Fruit fly (Drosophila melanogaster) whole organism, wandering third instar larva: ENCODE measurements around the gene Hk.

Experiments
- CG32264 ChIP-seq: fragments of 200-800 bp; sonication (Bioruptor generic); optimal IDR thresholded peaks from 2 replicates; lab custom pipeline; 2016; ENCODE audit warnings: missing biosample characterization, missing genetic modification characterization
- Dif ChIP-seq: fragments of 200-275, 200-300 bp; sonication (Bioruptor generic); optimal IDR thresholded peaks from 2 replicates; lab custom pipeline; 2018; ENCODE audit warnings: missing biosample characterization, missing genetic modification characterization; ENCODE audit not compliant: partially characterized antibody
- HLH106 ChIP-seq: fragments of 200-800 bp; optimal IDR thresholded peaks from 3 replicates; lab custom pipeline; 2019; ENCODE audit warnings: missing biosample characterization, mild to moderate bottlenecking, missing genetic modification characterization, moderate library complexity
- Hr78 ChIP-seq: fragments of >200 bp; optimal IDR thresholded peaks from 2 replicates; lab custom pipeline; 2017; ENCODE audit warnings: missing biosample characterization, missing genetic modification characterization
- Myc ChIP-seq: fragments of >200 bp; optimal IDR thresholded peaks from 2 replicates; lab custom pipeline; 2017
- N ChIP-seq: fragments of >200 bp; optimal IDR thresholded peaks from 2 replicates; lab custom pipeline; 2018; ENCODE audit warnings: missing biosample characterization, missing external identifiers, missing genetic modification characterization
- OdsH ChIP-seq: fragments of 200-800 bp; sonication (Bioruptor generic); optimal IDR thresholded peaks from 2 replicates; lab custom pipeline; 2016; ENCODE audit warnings: missing biosample characterization, mild to moderate bottlenecking, missing genetic modification characterization
- Rel ChIP-seq, 2 experiments: fragments of 200-800 bp; sonication (Bioruptor generic) in 1 of 2; optimal IDR thresholded peaks; 2 replicates in 1 of 2; 3 replicates in 1 of 2; lab custom pipeline; 2016 to 2019; ENCODE audit warnings: mild to moderate bottlenecking in 2 of 2, missing biosample characterization in 2 of 2, missing genetic modification characterization in 2 of 2, moderate library complexity in 1 of 2
- Sp1 ChIP-seq: fragments of 200-800 bp; sonication (Bioruptor generic); optimal IDR thresholded peaks from 3 replicates; lab custom pipeline; 2019; ENCODE audit warnings: missing biosample characterization, mild to moderate bottlenecking, missing genetic modification characterization, moderate library complexity
- Vsx2 ChIP-seq: fragments of 200-300, 225-300 bp; sonication (Bioruptor generic); optimal IDR thresholded peaks from 2 replicates; lab custom pipeline; 2018; ENCODE audit warnings: missing biosample characterization, missing genetic modification characterization; ENCODE audit not compliant: partially characterized antibody
- br ChIP-seq: fragments of 200-800 bp; sonication (Bioruptor generic); optimal IDR thresholded peaks from 2 replicates; lab custom pipeline; 2016; ENCODE audit warnings: missing biosample characterization, missing genetic modification characterization
- brk ChIP-seq: fragments of 200-800 bp; sonication (Bioruptor generic); optimal IDR thresholded peaks from 2 replicates; lab custom pipeline; 2016; ENCODE audit warnings: missing biosample characterization, mild to moderate bottlenecking, missing genetic modification characterization
- dl ChIP-seq, 2 experiments: fragments of 175-275, 200-275 bp in 1 of 2; fragments of 200-275 bp in 1 of 2; sonication (Bioruptor generic); optimal IDR thresholded peaks; lab custom pipeline; 2018; ENCODE audit warnings: mild to moderate bottlenecking in 2 of 2, missing biosample characterization in 2 of 2, missing genetic modification characterization in 2 of 2, moderate library complexity in 2 of 2; ENCODE audit not compliant: partially characterized antibody in 2 of 2, insufficient read depth in 1 of 2
- dmrt93B ChIP-seq: fragments of 200-800 bp; sonication (Bioruptor generic); optimal IDR thresholded peaks from 2 replicates; lab custom pipeline; 2018; ENCODE audit warnings: missing biosample characterization, mild to moderate bottlenecking, missing genetic modification characterization
- ey ChIP-seq: fragments of 200-800 bp; sonication (Bioruptor generic); optimal IDR thresholded peaks from 2 replicates; lab custom pipeline; 2016; ENCODE audit warnings: missing biosample characterization, missing genetic modification characterization
- foxo ChIP-seq, 2 experiments: fragments of 200-800 bp; sonication (Bioruptor generic); optimal IDR thresholded peaks; 2 replicates in 1 of 2; 3 replicates in 1 of 2; lab custom pipeline; 2016 to 2017; ENCODE audit warnings: missing biosample characterization in 2 of 2, missing genetic modification characterization in 2 of 2
- jim ChIP-seq: fragments of 175-275, 200-325 bp; sonication (Bioruptor generic); optimal IDR thresholded peaks from 2 replicates; lab custom pipeline; 2016; ENCODE audit warnings: missing biosample characterization, mild to moderate bottlenecking, missing genetic modification characterization
- psq ChIP-seq: fragments of 200-800 bp; sonication (Bioruptor generic); optimal IDR thresholded peaks from 3 replicates; lab custom pipeline; 2017; ENCODE audit warnings: missing biosample characterization, mild to moderate bottlenecking, missing genetic modification characterization, moderate library complexity
- rgr ChIP-seq: fragments of 200-800 bp; sonication (Bioruptor generic); optimal IDR thresholded peaks from 3 replicates; lab custom pipeline; 2016; ENCODE audit warnings: missing biosample characterization, mild to moderate bottlenecking, missing genetic modification characterization
- sage ChIP-seq: fragments of 200-800 bp; sonication (Bioruptor generic); optimal IDR thresholded peaks from 2 replicates; lab custom pipeline; 2016; ENCODE audit warnings: missing biosample characterization, mild to moderate bottlenecking, missing genetic modification characterization
- sv ChIP-seq: fragments of 200-800 bp; sonication (Bioruptor generic); optimal IDR thresholded peaks from 3 replicates; lab custom pipeline; 2016; ENCODE audit warnings: missing biosample characterization, missing genetic modification characterization
- tai ChIP-seq: sonication (Bioruptor generic); optimal IDR thresholded peaks from 2 replicates; lab custom pipeline; 2016; ENCODE audit warnings: missing biosample characterization, missing genetic modification characterization
- woc ChIP-seq: sonication (Bioruptor generic); optimal IDR thresholded peaks from 2 replicates; lab custom pipeline; 2016; ENCODE audit warnings: missing biosample characterization, mild to moderate bottlenecking, missing genetic modification characterization

Hk gene

dm6 chrX:10241919-10242318, 21.4 kb downstream of the Hk start:
- TF ChIP-seq HLH106 (tag; lab: Kevin White, UChicago) (peak; percentile 36), foxo (GFP tag; optimal IDR thresholded peaks at IDR 0.05; lab: Kevin White, UChicago) (peak in 1 of 2 experiments; percentile 6), ey (GFP tag; lab: Kevin White, UChicago) (no peak)
- TF ChIP-seq, all 38 proteins: peak for 2

DNA sequence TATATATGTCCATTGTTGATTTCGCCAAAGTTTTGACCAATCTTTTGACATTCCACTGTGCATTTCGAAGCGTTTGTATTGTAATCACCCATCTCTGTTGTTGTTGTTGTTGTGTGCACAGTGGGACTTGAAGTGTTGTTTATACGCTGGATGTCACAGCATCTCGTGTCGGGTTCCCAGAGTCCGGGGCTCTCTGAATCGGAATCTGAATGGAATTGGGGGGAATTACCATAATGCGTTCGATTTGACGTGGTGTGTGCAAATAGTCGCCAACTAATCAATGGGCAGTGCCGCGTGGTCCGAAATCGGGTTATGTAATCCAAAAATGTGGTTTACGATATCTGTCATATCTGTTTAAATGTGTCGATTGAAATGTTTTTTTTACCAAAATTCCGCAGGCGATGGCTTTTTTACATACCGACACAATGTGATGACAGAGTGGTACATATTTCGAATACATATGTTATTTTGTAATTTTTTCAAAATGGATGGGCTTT, 29.2 kb downstream of the Hk start:
- TF ChIP-seq sv (GFP tag; lab: Kevin White, UChicago) (no peak), Rel (GFP tag; optimal IDR thresholded peaks at IDR 0.05; lab: Kevin White, UChicago) (no peak), Rel (tag; optimal IDR thresholded peaks at IDR 0.05; lab: Kevin White, UChicago) (peak; percentile 86)

dm6 chrX:10233065-10233464, 30.2 kb downstream of the Hk start, which contains the start of gene CG2961:
Gene CG2961, minus strand, starts transcription at chrX:10233080.
- no peak for TF ChIP-seq br
- no peak for TF ChIP-seq brk (GFP tag; lab: Kevin White, UChicago)
- no peak for TF ChIP-seq Myc
- TF ChIP-seq, all 38 proteins: peak for 0

- peak; percentile 17 for TF ChIP-seq sv (GFP tag; lab: Kevin White, UChicago)
- peak; percentile 20 for TF ChIP-seq rgr
- TF ChIP-seq CG32264 (GFP tag; lab: Kevin White, UChicago) = no peak
- TF ChIP-seq OdsH (GFP tag; lab: Kevin White, UChicago) = peak; percentile 5
These were observed 30.8 kb downstream of the Hk start for dm6 chrX:10232497-10232896.

DNA sequence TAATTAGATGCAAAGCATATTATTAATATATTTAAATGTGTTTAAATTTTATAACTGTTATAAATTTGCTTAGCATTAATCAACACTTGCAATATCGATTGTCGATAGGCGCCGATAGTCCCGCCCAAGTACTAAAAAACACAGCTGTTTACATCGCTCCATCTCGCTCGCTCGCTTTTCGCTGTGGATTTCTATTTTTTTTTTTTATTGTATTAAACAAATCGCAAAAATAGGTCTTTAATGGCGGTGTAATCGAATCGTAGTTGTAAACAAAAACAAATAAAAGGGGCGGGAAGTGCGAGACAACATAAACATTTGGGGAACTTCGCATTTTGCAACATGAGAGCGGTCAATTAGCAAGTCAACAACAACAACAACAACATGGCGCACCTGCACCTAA, 43.3 kb downstream of the Hk start, which contains the start of gene CG34408:
TSS of gene CG34408 (plus strand) at position 156 of the 400 bp plus-strand sequence.
- TF ChIP-seq Vsx2 (no peak), Rel (GFP tag; optimal IDR thresholded peaks at IDR 0.05; lab: Kevin White, UChicago) (no peak), Rel (tag; optimal IDR thresholded peaks at IDR 0.05; lab: Kevin White, UChicago) (no peak), jim (GFP tag; lab: Kevin White, UChicago) (no peak), Hr78 (GFP tag; lab: Kevin White, UChicago) (no peak), dl (GFP tag; optimal IDR thresholded peaks at IDR 0.05; lab: Kevin White, UChicago; ENCODE audit: insufficient read depth in 1 of 2, partially characterized antibody in 2 of 2) (no peak), ey (GFP tag; lab: Kevin White, UChicago) (no peak), Dif (no peak), N (no peak), OdsH (GFP tag; lab: Kevin White, UChicago) (no peak), Sp1 (GFP tag; lab: Kevin White, UChicago) (no peak), tai (GFP tag; lab: Kevin White, UChicago) (no peak), dmrt93B (no peak), sage (GFP tag; lab: Kevin White, UChicago) (no peak), woc (GFP tag; lab: Kevin White, UChicago) (no peak), HLH106 (tag; lab: Kevin White, UChicago) (no peak), br (no peak)

DNA sequence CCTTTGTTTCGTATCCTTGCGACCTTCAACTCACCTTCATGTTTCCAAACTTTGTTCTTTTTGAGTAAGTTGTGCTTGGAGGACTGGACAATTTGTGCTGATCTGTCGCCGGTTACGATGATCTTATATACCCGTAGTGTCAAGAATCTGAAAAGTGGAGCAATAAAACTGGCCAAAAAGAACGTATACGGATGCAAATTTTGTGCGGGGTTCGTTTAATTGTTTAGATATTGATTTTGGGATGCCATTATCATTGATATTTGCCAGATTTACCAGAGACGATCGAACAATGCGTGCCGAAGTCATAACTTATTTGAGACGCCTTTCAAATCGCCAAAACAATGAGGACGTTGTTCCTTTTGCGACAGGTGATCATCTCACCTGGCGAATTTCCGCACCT, 44.2 kb downstream of the Hk start, which contains the start of gene CG15308:
TSS of gene CG15308 (minus strand) at position 101 of the 400 bp plus-strand sequence.
- TF ChIP-seq psq (GFP tag; lab: Kevin White, UChicago) (no peak), Dif (no peak), CG32264 (GFP tag; lab: Kevin White, UChicago) (no peak)

DNA sequence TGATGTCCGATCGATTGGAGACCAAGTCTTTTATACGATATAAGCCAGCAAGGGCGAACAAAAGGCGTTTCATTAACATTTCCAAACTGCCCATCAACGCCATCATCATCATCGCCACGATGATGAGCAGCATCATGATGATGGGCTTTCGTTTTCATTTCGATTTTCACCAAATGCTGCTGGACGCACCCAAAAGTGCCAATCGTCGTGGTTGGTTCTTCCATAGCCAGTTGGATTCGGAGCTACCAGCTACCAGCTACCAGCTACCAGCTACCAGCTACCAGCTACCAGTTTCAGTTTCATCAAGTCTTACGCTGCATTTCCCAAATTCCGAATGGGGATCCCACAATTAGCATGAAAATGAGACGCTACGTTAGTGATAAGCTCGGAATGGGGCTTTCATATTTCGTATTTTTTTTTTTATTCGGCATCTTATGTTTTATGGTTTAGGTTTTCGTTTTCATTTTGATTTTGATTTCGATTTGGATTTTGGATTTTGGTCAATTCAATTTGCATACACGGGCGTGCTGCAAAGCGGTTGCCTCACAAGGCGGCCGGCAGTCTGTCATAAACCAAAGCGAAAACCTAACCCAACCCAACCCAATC, 46.5 kb downstream of the Hk start, which contains the start of gene CG2962:
TSS of gene CG2962 (minus strand) at position 9 of the 606 bp plus-strand sequence.
- TF ChIP-seq dmrt93B (no peak), Rel (GFP tag; optimal IDR thresholded peaks at IDR 0.05; lab: Kevin White, UChicago) (no peak), Rel (tag; optimal IDR thresholded peaks at IDR 0.05; lab: Kevin White, UChicago) (peak; percentile 18)
